Fruit fly (Drosophila melanogaster): ENCODE data around the gene CG12713.

Gene CG12713

DNA sequence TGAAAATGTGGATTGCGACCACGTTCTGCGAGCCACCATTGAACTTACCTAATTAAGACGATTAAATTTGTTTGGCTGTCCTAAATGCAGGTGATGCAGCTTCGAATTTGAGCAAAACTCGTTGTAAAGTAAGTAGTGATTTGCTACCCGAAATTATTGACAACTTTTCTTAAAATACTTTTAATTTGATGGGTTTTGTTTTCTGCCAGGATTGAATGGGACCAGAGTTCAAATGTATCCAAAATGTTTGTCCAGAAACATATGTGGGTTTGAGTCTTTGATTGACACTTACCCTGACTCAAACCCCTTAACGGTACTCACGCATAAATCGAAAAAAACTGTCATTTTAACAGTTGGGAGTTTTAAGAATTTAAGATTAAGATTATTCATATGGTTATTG, 4.9 kb downstream of the CG12713 start, which contains the start of gene CG15715 (continued):
- TF ChIP-seq Opbp (GFP tag; IDR thresholded peaks at IDR 0.05; ENCODE audit: partially characterized antibody) (no peak), nerfin-1 (tag; optimal IDR thresholded peaks at IDR 0.05) (no peak), lola (GFP tag; optimal IDR thresholded peaks at IDR 0.05) (no peak), CG30020 (tag; optimal IDR thresholded peaks at IDR 0.05) (peak; percentile 37), MESR4 (GFP tag; optimal IDR thresholded peaks at IDR 0.05) (peak; percentile 82), CG7745 (tag; optimal IDR thresholded peaks at IDR 0.05) (no peak), CG32767 (GFP tag; IDR thresholded peaks at IDR 0.05) (no peak), cas (GFP tag; IDR thresholded peaks at IDR 0.05) (no peak), pros (GFP tag; optimal IDR thresholded peaks at IDR 0.05) (no peak), HLHmδ (GFP tag; optimal IDR thresholded peaks at IDR 0.05) (no peak), CG5953 (GFP tag; IDR thresholded peaks at IDR 0.05) (no peak), Hey (tag; optimal IDR thresholded peaks at IDR 0.05) (no peak), grau (tag; optimal IDR thresholded peaks at IDR 0.05) (peak; percentile 32), CG2120 (GFP tag; optimal IDR thresholded peaks at IDR 0.05) (peak; percentile 23), gcm2 (GFP tag; optimal IDR thresholded peaks at IDR 0.05) (no peak), CG10274 (GFP tag; optimal IDR thresholded peaks at IDR 0.05) (no peak), TFAM (GFP tag; optimal IDR thresholded peaks at IDR 0.05) (no peak)

DNA sequence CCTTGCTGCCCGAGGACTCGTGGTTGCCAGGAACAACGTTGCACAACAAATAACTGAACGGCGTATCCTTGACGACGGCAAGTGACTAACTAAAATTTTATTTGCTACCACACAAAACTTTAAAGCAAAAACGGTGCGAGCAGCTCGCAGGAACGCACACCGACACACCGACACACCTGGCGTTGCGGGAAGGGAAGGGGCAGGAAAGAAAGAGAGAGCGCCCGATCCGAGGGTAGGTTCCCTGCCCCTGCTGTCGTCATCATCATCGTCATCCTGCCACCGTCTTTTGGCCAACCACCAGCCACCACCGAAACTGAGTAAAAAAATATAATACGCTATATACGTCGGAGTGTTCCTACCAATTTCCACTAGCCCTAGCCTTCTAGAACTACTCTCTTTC, 11.7 kb downstream of the CG12713 start, which contains the start of gene meru:
Gene meru, minus strand, starts transcription at position 101 of the 400 bp plus-strand sequence.
- TF ChIP-seq CG8765 (GFP tag; IDR thresholded peaks at IDR 0.05) (peak; percentile 16; the same call in 1 of the 2 replicates), sens (GFP tag) (peak; percentile 35), zfh2 (GFP tag; optimal IDR thresholded peaks at IDR 0.05) (no peak)

DNA sequence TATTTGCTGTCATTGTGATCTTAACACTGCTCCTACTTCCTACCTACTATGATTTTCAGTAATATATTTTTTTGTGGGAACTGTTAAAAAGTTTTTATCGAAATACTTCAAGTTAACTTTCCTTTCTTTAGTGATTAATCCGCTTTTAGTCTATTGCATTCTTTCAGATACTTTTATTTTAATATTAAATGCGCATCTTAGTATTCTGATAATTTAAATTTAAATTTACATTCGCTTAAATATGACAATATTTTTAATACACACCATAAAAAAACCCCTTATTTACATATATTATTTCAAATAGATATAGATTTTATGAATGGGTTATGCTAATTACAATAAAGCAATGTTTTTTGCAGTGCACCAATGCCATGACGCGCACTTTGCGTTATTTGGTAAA, 12.3 kb downstream of the CG12713 start:
- TF ChIP-seq Atf3 (GFP tag; optimal IDR thresholded peaks at IDR 0.05): no peak
- peak; percentile 66 for TF ChIP-seq CG17361 (GFP tag; IDR thresholded peaks at IDR 0.05)
- no peak for TF ChIP-seq pan (optimal IDR thresholded peaks at IDR 0.05)
- TF ChIP-seq pan (GFP tag; optimal IDR thresholded peaks at IDR 0.05 in 1 of 2, IDR thresholded peaks at IDR 0.05 in 1 of 2): no peak
- TF ChIP-seq trem (tag; optimal IDR thresholded peaks at IDR 0.05): no peak
- TF ChIP-seq CG11247 (GFP tag; IDR thresholded peaks at IDR 0.05): no peak
- TF ChIP-seq CG1024 (GFP tag; IDR thresholded peaks at IDR 0.05): no peak
- TF ChIP-seq hbn (GFP tag; IDR thresholded peaks at IDR 0.05; ENCODE audit: partially characterized antibody): no peak
- TF ChIP-seq esg (GFP tag; conservative IDR thresholded peaks at IDR 0.05): no peak
- TF ChIP-seq CG12659 (GFP tag; optimal IDR thresholded peaks at IDR 0.05): no peak
- no peak for TF ChIP-seq dysf (GFP tag; IDR thresholded peaks at IDR 0.05)
- no peak for TF ChIP-seq CG42726 (GFP tag; IDR thresholded peaks at IDR 0.05; ENCODE audit: partially characterized antibody)
- no peak for TF ChIP-seq Tbp (GFP tag; optimal IDR thresholded peaks at IDR 0.05)
- no peak for TF ChIP-seq Usf (GFP tag; optimal IDR thresholded peaks at IDR 0.05)
- TF ChIP-seq Ssrp (tag; optimal IDR thresholded peaks at IDR 0.05): peak; percentile 23
- no peak for TF ChIP-seq zen (tag; optimal IDR thresholded peaks at IDR 0.05)
- no peak for TF ChIP-seq ken (GFP tag; IDR thresholded peaks at IDR 0.05)
- peak; percentile 25 for TF ChIP-seq grau (tag; optimal IDR thresholded peaks at IDR 0.05)
- peak; percentile 5 for TF ChIP-seq CG7556 (GFP tag; optimal IDR thresholded peaks at IDR 0.05)
- peak; percentile 28 for TF ChIP-seq CG8924 (tag; optimal IDR thresholded peaks at IDR 0.05)
- no peak for TF ChIP-seq CG32767 (GFP tag; IDR thresholded peaks at IDR 0.05)
- no peak for TF ChIP-seq chn (GFP tag; optimal IDR thresholded peaks at IDR 0.05)
- TF ChIP-seq Neu2 (GFP tag; optimal IDR thresholded peaks at IDR 0.05; ENCODE audit: borderline replicate concordance): no peak
- TF ChIP-seq sr (GFP tag; IDR thresholded peaks at IDR 0.05): no peak
- TF ChIP-seq CoRest (tag; optimal IDR thresholded peaks at IDR 0.05): peak; percentile 17
- TF ChIP-seq CG2712 (tag; optimal IDR thresholded peaks at IDR 0.05): peak; percentile 32
- no peak for TF ChIP-seq CG1529 (GFP tag; optimal IDR thresholded peaks at IDR 0.05)
- TF ChIP-seq lola (GFP tag; optimal IDR thresholded peaks at IDR 0.05): peak in 1 of 3 experiments; percentile 61
- peak; percentile 10 for TF ChIP-seq Sox100B (GFP tag; optimal IDR thresholded peaks at IDR 0.05)
- TF ChIP-seq CG31224 (GFP tag; IDR thresholded peaks at IDR 0.05): no peak
- TF ChIP-seq CG31441 (GFP tag; IDR thresholded peaks at IDR 0.05): peak; percentile 27; the same call in 1 of the 2 replicates
- TF ChIP-seq run (tag; optimal IDR thresholded peaks at IDR 0.05): no peak

Data from whole organism, embryonic.